Worm (Caenorhabditis elegans): ENCODE results near the gene glb-29.

glb-29 gene

DNA sequence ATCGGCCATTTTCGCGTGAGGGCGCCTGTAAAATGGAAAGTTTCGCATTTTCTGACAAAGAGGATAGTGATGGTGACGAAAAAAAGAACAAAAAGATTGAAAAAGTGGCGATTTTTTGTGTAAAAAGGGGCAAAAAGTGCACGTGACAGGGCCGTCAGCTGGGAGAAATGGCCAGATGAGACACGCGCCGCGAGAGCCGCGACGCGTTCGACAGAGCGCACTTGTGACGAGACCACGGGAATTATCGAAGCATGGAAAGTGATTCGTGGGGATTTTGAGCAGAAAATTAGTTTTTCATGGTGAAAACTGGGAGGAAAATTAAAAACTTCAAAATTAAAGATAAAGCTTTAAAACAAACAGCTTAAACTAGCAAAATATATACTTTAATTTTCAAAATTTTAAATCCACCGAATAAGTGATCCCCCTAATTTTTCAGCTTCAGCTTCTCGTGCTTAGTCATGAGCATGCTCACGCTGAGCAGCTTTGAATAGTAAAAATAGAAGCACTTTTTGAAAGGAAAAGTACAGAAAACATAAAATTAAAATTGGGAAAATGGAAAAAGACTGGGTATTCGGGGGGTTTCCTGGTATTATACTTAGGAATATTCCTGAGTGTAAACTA, 41.3 kb upstream of the glb-29 start, which contains the start of gene W03C9.5 (continued):
- TF ChIP-seq ztf-7 (tag; optimal IDR thresholded peaks at IDR 0.05) (no peak), nhr-77 (tag; optimal IDR thresholded peaks at IDR 0.05) (peak; percentile 97), arid-1 (GFP tag; conservative IDR thresholded peaks at IDR 0.05) (peak; percentile 77), duxl-1 (tag; optimal IDR thresholded peaks at IDR 0.05; ENCODE audit: poor library complexity) (no peak), nhr-6 (tag; optimal IDR thresholded peaks at IDR 0.05) (peak; percentile 95), zfp-2 (tag; optimal IDR thresholded peaks at IDR 0.05) (peak; percentile 82), madf-5 (GFP tag; IDR thresholded peaks at IDR 0.05) (peak in 1 of 2 experiments; percentile 67; a peak in 2 of 4 replicates), hif-1 (tag; optimal IDR thresholded peaks at IDR 0.05) (peak; percentile 52 to 95), ama-1 (optimal IDR thresholded peaks at IDR 0.05) (peak; percentile 75), fos-1 (tag; optimal IDR thresholded peaks at IDR 0.05) (no peak), Y75B8A.6 (GFP tag; IDR thresholded peaks at IDR 0.05) (peak; percentile 85; the same call in 1 of the 2 replicates), nhr-102 (tag; optimal IDR thresholded peaks at IDR 0.05) (peak; percentile 65), T20F7.1 (GFP tag; optimal IDR thresholded peaks at IDR 0.05) (peak; percentile 91), nhr-237 (tag; optimal IDR thresholded peaks at IDR 0.05) (no peak), attf-4 (tag; optimal IDR thresholded peaks at IDR 0.05) (no peak), F26F4.8 (GFP tag; conservative IDR thresholded peaks at IDR 0.05) (no peak), nhr-42 (GFP tag; IDR thresholded peaks at IDR 0.05) (peak; percentile 85; the same call in 1 of the 2 replicates), jun-1 (tag; optimal IDR thresholded peaks at IDR 0.05) (peak; percentile 84), ZK337.2 (GFP tag; IDR thresholded peaks at IDR 0.05) (peak; percentile 64; the same call in 1 of the 2 replicates), ceh-44 (GFP tag; IDR thresholded peaks at IDR 0.05) (peak; percentile 84), D1046.2 (GFP tag; IDR thresholded peaks at IDR 0.05) (peak; percentile 83; the same call in 1 of the 2 replicates), ces-1 (GFP tag; optimal IDR thresholded peaks at IDR 0.05) (peak; percentile 35), lin-39 (tag; optimal IDR thresholded peaks at IDR 0.05) (no peak), skn-1 (tag; optimal IDR thresholded peaks at IDR 0.05) (peak; percentile 39), Y48G9A.11 (GFP tag; IDR thresholded peaks at IDR 0.05) (peak; percentile 85)

DNA sequence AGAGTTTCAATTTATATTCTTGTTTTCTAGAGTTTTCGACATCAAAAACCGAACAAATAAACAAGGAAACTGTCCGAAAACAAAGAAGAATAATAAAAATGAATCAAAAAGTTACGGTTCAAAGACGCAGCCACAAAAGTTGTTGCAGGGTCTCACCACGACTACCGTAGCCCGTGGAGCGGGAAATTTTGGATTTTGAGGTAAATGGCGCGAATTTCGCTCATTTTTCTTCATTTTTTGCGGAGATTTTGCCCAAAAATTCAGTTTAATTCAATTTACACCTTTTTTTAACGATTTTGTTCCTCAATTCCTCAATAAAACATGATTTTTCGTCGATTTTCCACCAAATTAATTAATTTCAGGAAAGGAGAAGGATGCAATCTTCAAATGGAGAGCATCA, 40.6 kb upstream of the glb-29 start, which contains the start of gene mex-1:
Gene mex-1 (plus strand): TSS at position 363 of the 400 bp plus-strand sequence.
- peak; percentile 56; the same call in 1 of the 2 replicates for TF ChIP-seq vab-7 (GFP tag; IDR thresholded peaks at IDR 0.05)
- TF ChIP-seq lin-38 (GFP tag; IDR thresholded peaks at IDR 0.05), result peak; percentile 88
- no peak for TF ChIP-seq ceh-44 (GFP tag; IDR thresholded peaks at IDR 0.05)
- TF ChIP-seq snpc-1.2 (GFP tag; IDR thresholded peaks at IDR 0.05), result peak; percentile 60
- peak; percentile 84 for TF ChIP-seq unc-130 (GFP tag; optimal IDR thresholded peaks at IDR 0.05)
- peak; percentile 92 for TF ChIP-seq Y48G9A.11 (GFP tag; IDR thresholded peaks at IDR 0.05)
- peak in 1 of 2 experiments; percentile 24 for TF ChIP-seq lsy-2 (tag; optimal IDR thresholded peaks at IDR 0.05)
- TF ChIP-seq F49E8.2 (tag; optimal IDR thresholded peaks at IDR 0.05; ENCODE audit: borderline replicate concordance), result peak; percentile 77
- TF ChIP-seq nhr-42 (GFP tag; IDR thresholded peaks at IDR 0.05), result no peak
- no peak for TF ChIP-seq ZK546.5 (tag; optimal IDR thresholded peaks at IDR 0.05)

DNA sequence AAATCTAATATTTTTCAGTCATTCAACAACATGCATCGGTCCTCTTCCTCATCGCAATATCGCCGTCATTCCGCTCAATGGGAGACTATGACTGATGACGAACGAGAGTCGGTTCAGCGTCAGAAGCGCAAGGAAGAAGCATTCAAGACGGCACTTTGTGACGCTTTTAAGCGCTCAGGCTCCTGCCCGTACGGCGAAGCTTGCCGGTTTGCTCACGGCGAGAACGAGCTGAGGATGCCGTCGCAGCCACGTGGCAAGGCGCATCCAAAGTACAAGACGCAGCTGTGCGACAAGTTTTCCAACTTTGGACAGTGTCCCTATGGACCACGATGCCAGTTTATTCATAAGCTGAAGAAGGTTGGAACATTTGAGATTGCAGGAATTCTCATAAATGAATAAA, 39.8 kb upstream of the glb-29 start:
- no peak for TF ChIP-seq nhr-10 (tag; optimal IDR thresholded peaks at IDR 0.05)
- peak; percentile 55 for TF ChIP-seq set-16 (GFP tag; IDR thresholded peaks at IDR 0.05)
- TF ChIP-seq ztf-11 (tag; optimal IDR thresholded peaks at IDR 0.05), result no peak
- TF ChIP-seq spr-3 (GFP tag; optimal IDR thresholded peaks at IDR 0.05), result no peak
- no peak for TF ChIP-seq tag-97 (GFP tag; IDR thresholded peaks at IDR 0.05)
- TF ChIP-seq daf-19 (GFP tag; conservative IDR thresholded peaks at IDR 0.05), result no peak
- no peak for TF ChIP-seq zfp-2 (tag; optimal IDR thresholded peaks at IDR 0.05)
- TF ChIP-seq hlh-30 (tag; optimal IDR thresholded peaks at IDR 0.05; ENCODE audit: insufficient read depth), result no peak
- TF ChIP-seq egl-43 (GFP tag; IDR thresholded peaks at IDR 0.05), result 0 out of 2 replicates have a peak, but pooled peaks have one; percentile 35
- TF ChIP-seq nhr-102 (tag; optimal IDR thresholded peaks at IDR 0.05), result no peak
- TF ChIP-seq nhr-237 (tag; optimal IDR thresholded peaks at IDR 0.05), result no peak
- no peak for TF ChIP-seq saeg-2 (GFP tag; IDR thresholded peaks at IDR 0.05)

Measured in whole organism, L4 larva.